Fruit fly (Drosophila melanogaster) whole organism, wandering third instar larva: Measurements from ENCODE around the gene CG14668.

Experiments
- CrebA ChIP-seq: fragments of 200-800 bp; sonication (Bioruptor generic); optimal IDR thresholded peaks from 2 replicates; lab custom pipeline; 2016; ENCODE audit warnings: missing biosample characterization, mild to moderate bottlenecking, missing genetic modification characterization, borderline replicate concordance
- Dfd ChIP-seq: fragments of >200 bp; optimal IDR thresholded peaks from 2 replicates; lab custom pipeline; 2017; ENCODE audit warnings: missing biosample characterization, missing genetic modification characterization
- Dif ChIP-seq: fragments of 200-275, 200-300 bp; sonication (Bioruptor generic); optimal IDR thresholded peaks from 2 replicates; lab custom pipeline; 2018; ENCODE audit warnings: missing biosample characterization, missing genetic modification characterization; ENCODE audit not compliant: partially characterized antibody
- Jra ChIP-seq: sonication (Bioruptor generic); optimal IDR thresholded peaks from 2 replicates; lab custom pipeline; 2016; ENCODE audit warnings: missing biosample characterization, missing genetic modification characterization
- Mio ChIP-seq: sonication (Bioruptor generic); optimal IDR thresholded peaks from 2 replicates; lab custom pipeline; 2016; ENCODE audit warnings: missing biosample characterization, missing genetic modification characterization
- OdsH ChIP-seq: fragments of 200-800 bp; sonication (Bioruptor generic); optimal IDR thresholded peaks from 2 replicates; lab custom pipeline; 2016; ENCODE audit warnings: missing biosample characterization, mild to moderate bottlenecking, missing genetic modification characterization
- br ChIP-seq: fragments of 200-800 bp; sonication (Bioruptor generic); optimal IDR thresholded peaks from 2 replicates; lab custom pipeline; 2016; ENCODE audit warnings: missing biosample characterization, missing genetic modification characterization
- brk ChIP-seq: fragments of 200-800 bp; sonication (Bioruptor generic); optimal IDR thresholded peaks from 2 replicates; lab custom pipeline; 2016; ENCODE audit warnings: missing biosample characterization, mild to moderate bottlenecking, missing genetic modification characterization
- dl ChIP-seq, 2 experiments: fragments of 175-275, 200-275 bp in 1 of 2; fragments of 200-275 bp in 1 of 2; sonication (Bioruptor generic); optimal IDR thresholded peaks; lab custom pipeline; 2018; ENCODE audit warnings: mild to moderate bottlenecking in 2 of 2, missing biosample characterization in 2 of 2, missing genetic modification characterization in 2 of 2, moderate library complexity in 2 of 2; ENCODE audit not compliant: partially characterized antibody in 2 of 2, insufficient read depth in 1 of 2
- psq ChIP-seq: fragments of 200-800 bp; sonication (Bioruptor generic); optimal IDR thresholded peaks from 3 replicates; lab custom pipeline; 2017; ENCODE audit warnings: missing biosample characterization, mild to moderate bottlenecking, missing genetic modification characterization, moderate library complexity

dm6 chr3R:5354373-5355134, 32.9 kb downstream of the CG14668 start, which contains the start of the genes CG11999 and CG1161:
- no peak for TF ChIP-seq Jra (GFP tag; lab: Kevin White, UChicago)
- no peak for TF ChIP-seq brk (GFP tag; lab: Kevin White, UChicago)
- no peak for TF ChIP-seq psq (GFP tag; lab: Kevin White, UChicago)
- no peak for TF ChIP-seq Dfd
- TF ChIP-seq br (GFP tag; lab: Kevin White, UChicago) = no peak
- no peak for TF ChIP-seq dl (GFP tag; optimal IDR thresholded peaks at IDR 0.05; lab: Kevin White, UChicago; ENCODE audit: insufficient read depth in 1 of 2, partially characterized antibody in 2 of 2)
- no peak for TF ChIP-seq Dif (GFP tag; lab: Kevin White, UChicago)
- no peak for TF ChIP-seq Mio (GFP tag; lab: Kevin White, UChicago)
- TF ChIP-seq CrebA (GFP tag; lab: Kevin White, UChicago) = no peak
- peak; percentile 12 for TF ChIP-seq OdsH (GFP tag; lab: Kevin White, UChicago)
